Fruit fly (Drosophila melanogaster): ENCODE measurements around the gene Strump.

Gene Strump

DNA sequence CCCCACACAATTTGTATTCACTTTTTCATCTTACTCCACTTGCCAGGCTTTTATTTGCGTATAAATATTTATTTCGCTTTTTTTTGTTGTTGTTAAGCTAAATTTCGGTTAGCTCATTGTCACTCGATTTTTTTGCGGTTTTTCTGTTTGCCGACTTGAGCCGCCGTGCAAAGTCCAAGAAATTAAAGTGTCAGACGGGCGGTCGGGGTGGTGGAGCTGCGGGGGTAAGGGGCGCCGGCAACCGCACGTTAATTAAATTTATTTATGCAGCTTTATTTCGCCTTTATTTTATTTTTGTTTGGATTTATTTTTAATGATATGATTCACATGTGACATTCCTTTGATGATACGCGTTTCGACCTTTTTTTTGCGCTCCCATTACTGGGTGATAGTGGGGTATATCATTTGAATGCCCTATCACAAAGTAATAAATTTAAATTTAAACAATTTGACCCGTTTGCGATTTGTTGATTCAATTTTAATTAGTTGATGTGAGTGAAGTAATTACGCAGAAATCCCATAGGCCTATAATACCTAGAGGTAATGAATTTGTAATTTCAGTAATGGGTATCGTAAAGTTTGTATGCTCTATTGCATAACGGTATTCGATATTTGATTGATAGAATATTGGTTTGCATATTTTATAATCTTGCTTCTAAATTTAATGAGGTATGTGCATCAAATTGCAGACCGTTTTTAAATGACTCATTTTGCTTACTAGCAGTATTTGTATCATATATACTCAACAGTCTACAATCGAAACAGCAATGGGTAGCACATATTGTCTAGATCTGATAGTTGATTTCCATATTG, 43.8 kb downstream of the Strump start (continued):
- TF ChIP-seq ken (GFP tag; IDR thresholded peaks at IDR 0.05) (no peak), onecut (GFP tag; IDR thresholded peaks at IDR 0.05) (no peak), sima (GFP tag; optimal IDR thresholded peaks at IDR 0.05) (no peak), CG6175 (GFP tag; IDR thresholded peaks at IDR 0.05) (no peak), Meics (GFP tag; optimal IDR thresholded peaks at IDR 0.05) (peak; percentile 37), Med (GFP tag) (peak; percentile 89), dan (GFP tag; IDR thresholded peaks at IDR 0.05) (no peak), crol (GFP tag; IDR thresholded peaks at IDR 0.05) (peak; percentile 59), unpg (GFP tag; optimal IDR thresholded peaks at IDR 0.05) (peak; percentile 8), gcm2 (GFP tag; optimal IDR thresholded peaks at IDR 0.05) (no peak), Atf6 (GFP tag; IDR thresholded peaks at IDR 0.05) (no peak; the same call in 1 of the 2 replicates), CG3726 (GFP tag; IDR thresholded peaks at IDR 0.05) (no peak), grau (tag; optimal IDR thresholded peaks at IDR 0.05) (peak; percentile 65), ERR (GFP tag; optimal IDR thresholded peaks at IDR 0.05) (no peak), jing (GFP tag; optimal IDR thresholded peaks at IDR 0.05) (peak; percentile 6), Oaz (GFP tag; IDR thresholded peaks at IDR 0.05) (no peak), Aef1 (GFP tag; IDR thresholded peaks at IDR 0.05) (no peak), CG7786 (GFP tag; optimal IDR thresholded peaks at IDR 0.05) (peak; percentile 71), oc (tag; optimal IDR thresholded peaks at IDR 0.05) (no peak), sens (GFP tag) (peak; percentile 71), CG3995 (GFP tag; optimal IDR thresholded peaks at IDR 0.05) (peak; percentile 36), Antp (GFP tag; optimal IDR thresholded peaks at IDR 0.05) (no peak), zf30C (GFP tag; optimal IDR thresholded peaks at IDR 0.05) (no peak), D19B (GFP tag; optimal IDR thresholded peaks at IDR 0.05) (peak; percentile 90), cad (GFP tag; optimal IDR thresholded peaks at IDR 0.05) (no peak), BEAF-32 (GFP tag; optimal IDR thresholded peaks at IDR 0.05) (no peak), CG3847 (GFP tag; IDR thresholded peaks at IDR 0.05) (peak; percentile 56), ac (GFP tag; optimal IDR thresholded peaks at IDR 0.05) (no peak), ci (GFP tag; IDR thresholded peaks at IDR 0.05) (no peak), HHEX (GFP tag; optimal IDR thresholded peaks at IDR 0.05) (peak; percentile 8), CG12659 (GFP tag; optimal IDR thresholded peaks at IDR 0.05) (peak; percentile 28), ara (GFP tag; IDR thresholded peaks at IDR 0.05) (no peak), dmrt99B (tag; optimal IDR thresholded peaks at IDR 0.05) (peak; percentile 52), CG11093 (GFP tag; IDR thresholded peaks at IDR 0.05) (no peak), rib (GFP tag; IDR thresholded peaks at IDR 0.05) (peak; percentile 66; the same call in 1 of the 2 replicates), knrl (GFP tag; IDR thresholded peaks at IDR 0.05; ENCODE audit: partially characterized antibody) (no peak), gsb-n (tag; optimal IDR thresholded peaks at IDR 0.05) (no peak), chn (GFP tag; optimal IDR thresholded peaks at IDR 0.05) (no peak), CG17361 (GFP tag; IDR thresholded peaks at IDR 0.05) (peak; percentile 65), CG17612 (GFP tag; IDR thresholded peaks at IDR 0.05) (no peak), CG7928 (GFP tag; optimal IDR thresholded peaks at IDR 0.05) (peak; percentile 18), Eip74EF (GFP tag; optimal IDR thresholded peaks at IDR 0.05) (no peak), CG2678 (tag; optimal IDR thresholded peaks at IDR 0.05) (peak; percentile 72), Vsx1 (GFP tag; optimal IDR thresholded peaks at IDR 0.05) (no peak), CG17912 (GFP tag; optimal IDR thresholded peaks at IDR 0.05) (no peak), CG16815 (GFP tag; optimal IDR thresholded peaks at IDR 0.05) (peak; percentile 32), CG11398 (GFP tag; optimal IDR thresholded peaks at IDR 0.05) (no peak), Lim3 (GFP tag; IDR thresholded peaks at IDR 0.05) (no peak), CG15601 (tag; optimal IDR thresholded peaks at IDR 0.05) (no peak), CG7963 (GFP tag; IDR thresholded peaks at IDR 0.05; ENCODE audit: partially characterized antibody) (no peak)
